Fruit fly (Drosophila melanogaster) whole organism, embryonic: ENCODE results near the gene Dlc90F.

ENCODE experiments used
- Atf-2 ChIP-seq: fragments of 200-800 bp; sonication (Bioruptor generic); optimal IDR thresholded peaks from 2 replicates; lab custom pipeline; 2016; ENCODE audit warnings: missing biosample characterization, missing genetic modification characterization
- CG11398 ChIP-seq: fragments of 200-800 bp; sonication (Bioruptor generic); optimal IDR thresholded peaks from 2 replicates; lab custom pipeline; 2016; ENCODE audit warnings: missing biosample characterization, missing genetic modification characterization
- CG11456 ChIP-seq: fragments of 200-800 bp; sonication (Bioruptor generic); IDR thresholded peaks from 3 replicates; pipeline ENCODE4 v1.3.6; 2022; ENCODE audit warnings: missing biosample characterization, missing genetic modification characterization
- CG11695 ChIP-seq: fragments of 200-800 bp; sonication (Bioruptor generic); IDR thresholded peaks from 3 replicates; pipeline ENCODE4 v1.3.6; 2022; ENCODE audit warnings: missing biosample characterization, missing genetic modification characterization
- CG12071 ChIP-seq: fragments of 200-800 bp; sonication (Bioruptor generic); optimal IDR thresholded peaks from 3 replicates; lab custom pipeline; 2018; ENCODE audit warnings: missing biosample characterization, mild to moderate bottlenecking, missing genetic modification characterization
- CG12744 ChIP-seq: fragments of 200-800 bp; sonication (Bioruptor generic); optimal IDR thresholded peaks from 2 replicates; lab custom pipeline; 2016; ENCODE audit warnings: missing biosample characterization, missing genetic modification characterization
- CG13624 ChIP-seq: fragments of 200-800 bp; sonication (Bioruptor generic); optimal IDR thresholded peaks from 2 replicates; lab custom pipeline; 2016; ENCODE audit warnings: missing biosample characterization, missing genetic modification characterization
- CG1792 ChIP-seq: fragments of 200-800 bp; sonication (Bioruptor generic); optimal IDR thresholded peaks from 2 replicates; lab custom pipeline; 2016; ENCODE audit warnings: missing biosample characterization, missing genetic modification characterization
- CG18599 ChIP-seq: fragments of 200-800 bp; sonication (Bioruptor generic); optimal IDR thresholded peaks from 3 replicates; lab custom pipeline; 2017; ENCODE audit warnings: missing biosample characterization, missing genetic modification characterization, mild to moderate bottlenecking, moderate library complexity, missing genetic modification reagents
- CG2202 ChIP-seq: fragments of 200-800 bp; sonication (Bioruptor generic); optimal IDR thresholded peaks from 2 replicates; lab custom pipeline; 2018; ENCODE audit warnings: missing biosample characterization, mild to moderate bottlenecking, missing genetic modification characterization
- CG2678 ChIP-seq: fragments of 200-800 bp; sonication (Bioruptor generic); optimal IDR thresholded peaks from 3 replicates; lab custom pipeline; 2019; ENCODE audit warnings: missing biosample characterization, mild to moderate bottlenecking, missing genetic modification characterization, moderate library complexity
- CG3163 ChIP-seq: fragments of 200-800 bp; sonication (Bioruptor generic); optimal IDR thresholded peaks from 3 replicates; lab custom pipeline; 2016; ENCODE audit warnings: missing biosample characterization, missing genetic modification characterization
- CG6854 ChIP-seq: fragments of 200-800 bp; sonication (Bioruptor generic); optimal IDR thresholded peaks from 3 replicates; lab custom pipeline; 2017; ENCODE audit warnings: missing biosample characterization, mild to moderate bottlenecking, missing genetic modification characterization
- CG7987 ChIP-seq: fragments of 200-800 bp; sonication (Bioruptor generic); optimal IDR thresholded peaks from 2 replicates; lab custom pipeline; 2018; ENCODE audit warnings: missing biosample characterization, mild to moderate bottlenecking, missing genetic modification characterization, moderate library complexity
- CG8924 ChIP-seq: fragments of 200-800 bp; optimal IDR thresholded peaks from 3 replicates; lab custom pipeline; 2019; ENCODE audit warnings: missing biosample characterization, mild to moderate bottlenecking, missing genetic modification characterization, moderate library complexity
- CG8944 ChIP-seq: fragments of 200-800 bp; sonication (Bioruptor generic); optimal IDR thresholded peaks from 3 replicates; lab custom pipeline; 2016; ENCODE audit warnings: missing biosample characterization, missing genetic modification characterization
- CG9215 ChIP-seq: fragments of 200-800 bp; sonication (Bioruptor generic); IDR thresholded peaks from 2 replicates; pipeline ENCODE4 v1.3.6; 2022; ENCODE audit warnings: missing biosample characterization, missing genetic modification characterization
- CTCF ChIP-seq: fragments of 200-800 bp; sonication (Bioruptor generic); optimal IDR thresholded peaks from 2 replicates; lab custom pipeline; 2017; ENCODE audit warnings: missing biosample characterization, mild to moderate bottlenecking, missing genetic modification characterization, moderate library complexity
- D19A ChIP-seq: fragments of 200-800 bp; optimal IDR thresholded peaks from 3 replicates; lab custom pipeline; 2019; ENCODE audit warnings: missing biosample characterization, mild to moderate bottlenecking, missing genetic modification characterization, moderate library complexity
- Drgx ChIP-seq: fragments of 200-800 bp; sonication (Bioruptor generic); IDR thresholded peaks from 2 replicates; pipeline ENCODE4 v1.3.6; 2022; ENCODE audit warnings: missing biosample characterization, missing genetic modification characterization
- Hmr ChIP-seq: fragments of 200-800 bp; sonication (Bioruptor generic); optimal IDR thresholded peaks from 3 replicates; lab custom pipeline; 2017; ENCODE audit warnings: mild to moderate bottlenecking, missing biosample characterization, missing genetic modification reagents, missing genetic modification characterization
- Lhr ChIP-seq: fragments of 200-800 bp; sonication (Bioruptor generic); optimal IDR thresholded peaks from 3 replicates; lab custom pipeline; 2017; ENCODE audit warnings: mild to moderate bottlenecking, missing biosample characterization, missing genetic modification reagents, missing genetic modification characterization
- MTF-1 ChIP-seq: fragments of 200-800 bp; sonication (Bioruptor generic); optimal IDR thresholded peaks from 2 replicates; lab custom pipeline; 2018; ENCODE audit warnings: missing biosample characterization, mild to moderate bottlenecking, missing genetic modification characterization, borderline replicate concordance
- NC2β ChIP-seq: fragments of 200-800 bp; sonication (Bioruptor generic); optimal IDR thresholded peaks from 2 replicates; lab custom pipeline; 2016; ENCODE audit warnings: missing biosample characterization, missing genetic modification characterization
- PHDP ChIP-seq: fragments of 200-800 bp; sonication (Bioruptor generic); optimal IDR thresholded peaks from 3 replicates; lab custom pipeline; 2018; ENCODE audit warnings: missing biosample characterization, mild to moderate bottlenecking, missing genetic modification characterization, moderate library complexity
- Ptx1 ChIP-seq: fragments of 200-800 bp; sonication (Bioruptor generic); IDR thresholded peaks from 2 replicates; pipeline ENCODE4 v1.3.6; 2022; ENCODE audit warnings: missing biosample characterization, missing genetic modification characterization
- Ravus ChIP-seq: fragments of 200-800 bp; sonication (Bioruptor generic); IDR thresholded peaks from 2 replicates; pipeline ENCODE4 v1.3.6; 2022; ENCODE audit warnings: missing biosample characterization, missing genetic modification characterization
- Rfx ChIP-seq: fragments of 200-800 bp; sonication (Bioruptor generic); IDR thresholded peaks from 2 replicates; pipeline ENCODE4 v1.3.6; 2022; ENCODE audit warnings: missing biosample characterization, missing genetic modification characterization
- Sox102F ChIP-seq: fragments of 200-800 bp; sonication (Bioruptor generic); optimal IDR thresholded peaks from 2 replicates; lab custom pipeline; 2018; ENCODE audit warnings: missing biosample characterization, mild to moderate bottlenecking, missing genetic modification characterization, moderate library complexity
- Usf ChIP-seq: fragments of 200-800 bp; sonication (Bioruptor generic); optimal IDR thresholded peaks from 2 replicates; lab custom pipeline; 2017; ENCODE audit warnings: missing genotype, missing biosample characterization, missing genetic modification characterization
- Xrp1 ChIP-seq: fragments of 200-800 bp; sonication (Bioruptor generic); IDR thresholded peaks from 2 replicates; pipeline ENCODE4 v1.3.6; 2022; ENCODE audit warnings: missing biosample characterization, missing genetic modification characterization
- amos ChIP-seq: fragments of 200-800 bp; sonication (Bioruptor generic); IDR thresholded peaks from 2 replicates; pipeline ENCODE4 v1.3.6; 2022; ENCODE audit warnings: missing biosample characterization, missing genetic modification characterization; ENCODE audit not compliant: partially characterized antibody
- bigmax ChIP-seq: fragments of 200-800 bp; sonication (Bioruptor generic); optimal IDR thresholded peaks from 2 replicates; lab custom pipeline; 2018; ENCODE audit warnings: missing biosample characterization, mild to moderate bottlenecking, missing genetic modification characterization
- caup ChIP-seq: fragments of 200-800 bp; sonication (Bioruptor generic); optimal IDR thresholded peaks from 3 replicates; lab custom pipeline; 2017; ENCODE audit warnings: missing biosample characterization, mild to moderate bottlenecking, missing genetic modification characterization, moderate library complexity; ENCODE audit not compliant: severe bottlenecking
- chn ChIP-seq: fragments of 200-800 bp; sonication (Bioruptor generic); optimal IDR thresholded peaks from 2 replicates; lab custom pipeline; 2016; ENCODE audit warnings: missing biosample characterization, missing genetic modification characterization
- ci ChIP-seq: fragments of 200-800 bp; sonication (Bioruptor generic); IDR thresholded peaks from 3 replicates; pipeline ENCODE4 v1.3.6; 2022; ENCODE audit warnings: missing biosample characterization, missing genetic modification characterization
- disco-r ChIP-seq: fragments of 200-800 bp; sonication (Bioruptor generic); optimal IDR thresholded peaks from 2 replicates; lab custom pipeline; 2016; ENCODE audit warnings: missing biosample characterization, missing genetic modification characterization
- emc ChIP-seq: fragments of 200-800 bp; sonication (Bioruptor generic); optimal IDR thresholded peaks from 2 replicates; lab custom pipeline; 2016; ENCODE audit warnings: missing biosample characterization, missing genetic modification characterization
- fu2 ChIP-seq: fragments of 200-800 bp; sonication (Bioruptor generic); optimal IDR thresholded peaks from 2 replicates; lab custom pipeline; 2016; ENCODE audit warnings: missing biosample characterization, missing genetic modification characterization
- gcm2 ChIP-seq: fragments of 200-800 bp; sonication (Bioruptor generic); optimal IDR thresholded peaks from 2 replicates; lab custom pipeline; 2016; ENCODE audit warnings: missing biosample characterization, missing genetic modification characterization
- lov ChIP-seq, 2 experiments: fragments of 200-800 bp in 1 of 2; fragments of >200 bp in 1 of 2; sonication (Bioruptor generic) in 1 of 2; IDR thresholded peaks in 1 of 2; optimal IDR thresholded peaks in 1 of 2; 2 replicates in 1 of 2; 3 replicates in 1 of 2; pipeline versions ENCODE4 v1.3.6 to Lab custom; 2017 to 2022; ENCODE audit warnings: missing biosample characterization in 1 of 2, missing genetic modification characterization in 1 of 2
- nerfin-2 ChIP-seq: fragments of 200-800 bp; sonication (Bioruptor generic); IDR thresholded peaks from 2 replicates; pipeline ENCODE4 v1.3.6; 2022; ENCODE audit warnings: missing biosample characterization, missing genetic modification characterization; ENCODE audit not compliant: partially characterized antibody
- pan ChIP-seq, 4 experiments: fragments of >200 bp in 3 of 4; fragments of 200-800 bp in 1 of 4; sonication (Bioruptor generic) in 1 of 4; optimal IDR thresholded peaks in 3 of 4; IDR thresholded peaks in 1 of 4; 2 replicates each; pipeline versions ENCODE4 v1.3.6 to Lab custom; 2017 to 2022; ENCODE audit warnings: missing biosample characterization in 2 of 4, missing genetic modification characterization in 2 of 4, mixed read lengths in 1 of 4
- pho ChIP-seq: fragments of 200-800 bp; sonication (Bioruptor generic); optimal IDR thresholded peaks from 2 replicates; lab custom pipeline; 2016; ENCODE audit warnings: missing biosample characterization, missing genetic modification characterization
- row ChIP-seq: fragments of 200-800 bp; sonication (Bioruptor generic); IDR thresholded peaks from 3 replicates; pipeline ENCODE4 v1.3.6; 2022; ENCODE audit warnings: missing biosample characterization, missing genetic modification characterization
- sens ChIP-seq: fragments of 200-800 bp; sonication (Bioruptor generic); peaks from one replicate; lab custom pipeline; 2016; ENCODE audit warnings: missing biosample characterization, missing genetic modification characterization
- so ChIP-seq: fragments of 200-800 bp; sonication (Bioruptor generic); IDR thresholded peaks from 3 replicates; pipeline ENCODE4 v1.3.6; 2022; ENCODE audit warnings: missing biosample characterization, missing genetic modification characterization
- zfh2 ChIP-seq: fragments of 200-800 bp; sonication (Bioruptor generic); optimal IDR thresholded peaks from 2 replicates; lab custom pipeline; 2016; ENCODE audit warnings: missing biosample characterization, missing genetic modification characterization

The Dlc90F gene

DNA sequence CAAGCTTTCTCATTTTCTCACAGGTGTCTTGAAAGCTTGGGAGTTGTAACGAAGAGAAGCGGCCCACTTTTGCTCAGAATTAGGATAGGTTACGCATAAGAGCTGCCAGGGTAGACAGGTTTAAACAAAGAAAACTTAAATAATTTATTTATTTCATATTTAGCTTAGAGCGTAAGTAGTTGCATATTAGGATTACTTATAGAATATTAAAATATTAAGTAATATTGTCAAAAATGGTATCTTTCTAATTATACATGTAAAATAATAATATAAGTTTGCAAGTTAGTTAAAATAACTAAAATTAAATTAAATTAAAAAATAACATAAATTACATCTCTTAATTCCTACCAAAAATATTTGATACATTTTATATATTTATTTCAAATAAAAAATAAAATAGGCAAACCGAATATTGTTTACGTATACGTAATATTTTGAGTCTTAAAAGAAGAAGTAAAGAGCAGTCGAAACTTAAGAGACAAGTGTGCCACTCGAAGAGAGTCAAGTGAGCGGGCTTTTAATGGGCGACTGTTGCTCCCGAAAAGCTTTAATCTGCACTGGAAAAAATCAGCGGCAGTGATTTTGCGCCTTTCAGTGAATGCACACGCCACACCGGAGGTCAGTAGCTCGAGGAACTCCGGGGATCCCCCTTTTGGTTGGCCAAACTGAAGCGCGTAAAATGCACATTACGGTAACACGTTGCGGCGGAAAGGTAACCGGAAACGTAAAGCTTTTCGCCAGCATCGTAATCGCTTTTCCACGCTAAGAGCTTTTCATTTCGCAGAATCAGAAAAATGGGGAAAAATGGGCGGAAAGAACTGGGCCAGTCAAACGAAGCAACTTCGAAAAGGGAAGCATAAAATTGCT is 16.0 kb downstream of the Dlc90F start (continued):
- TF ChIP-seq CG2678 (tag; lab: Kevin White, UChicago) (peak; percentile 46), CG12744 (GFP tag; lab: Kevin White, UChicago) (no peak), CG11398 (GFP tag; lab: Kevin White, UChicago) (peak; percentile 4), bigmax (GFP tag; lab: Kevin White, UChicago) (no peak), nerfin-2 (GFP tag; lab: Robert Waterston, UW) (no peak), Sox102F (peak; percentile 20), CG13624 (peak; percentile 40), lov (optimal IDR thresholded peaks at IDR 0.05; lab: Kevin White, UChicago) (no peak), lov (GFP tag; IDR thresholded peaks at IDR 0.05; lab: Robert Waterston, UW) (0 out of 3 replicates have a peak, but pooled peaks have one; percentile 47), D19A (tag; lab: Kevin White, UChicago) (peak; percentile 28), CG6854 (GFP tag; lab: Kevin White, UChicago) (peak; percentile 59), CG7987 (GFP tag; lab: Kevin White, UChicago) (no peak), PHDP (tag; lab: Kevin White, UChicago) (peak; percentile 28), CG18599 (peak; percentile 44), NC2β (GFP tag; lab: Kevin White, UChicago) (no peak), emc (no peak), CG2202 (no peak), CG9215 (GFP tag; lab: Robert Waterston, UW) (no peak), Rfx (peak; percentile 67), Atf-2 (GFP tag; lab: Kevin White, UChicago) (no peak), so (GFP tag; lab: Robert Waterston, UW) (0 out of 3 replicates have a peak, but pooled peaks have one; percentile 53), Hmr (GFP tag; lab: Kevin White, UChicago) (peak; percentile 45), CG8944 (GFP tag; lab: Kevin White, UChicago) (peak; percentile 23), row (peak; percentile 42; the same call in 1 of the 3 replicates), CG12071 (GFP tag; lab: Kevin White, UChicago) (peak; percentile 63), CG11695 (GFP tag; lab: Robert Waterston, UW) (peak; percentile 44; the same call in 1 of the 3 replicates), Ravus (GFP tag; lab: Robert Waterston, UW) (no peak), gcm2 (GFP tag; lab: Kevin White, UChicago) (no peak), CG1792 (peak; percentile 18), pan (optimal IDR thresholded peaks at IDR 0.05; lab: Kevin White, UChicago) (no peak), pan (GFP tag; optimal IDR thresholded peaks at IDR 0.05 in 1 of 2, IDR thresholded peaks at IDR 0.05 in 1 of 2) (peak in 1 of 2 experiments; percentile 47), Drgx (GFP tag; lab: Robert Waterston, UW) (peak; percentile 12; the same call in 1 of the 2 replicates), MTF-1 (GFP tag; lab: Kevin White, UChicago) (peak; percentile 22), CG8924 (tag; lab: Kevin White, UChicago) (peak; percentile 18), CTCF (GFP tag; lab: Kevin White, UChicago) (peak; percentile 6), chn (peak; percentile 19), pho (GFP tag; lab: Kevin White, UChicago) (peak; percentile 20), Ptx1 (peak; percentile 41), CG11456 (GFP tag; lab: Robert Waterston, UW) (0 out of 3 replicates have a peak, but pooled peaks have one; percentile 19), zfh2 (GFP tag; lab: Kevin White, UChicago) (peak; percentile 41), disco-r (GFP tag; lab: Kevin White, UChicago) (peak; percentile 30), sens (GFP tag; lab: Kevin White, UChicago) (peak; percentile 82), ci (peak; percentile 78), fu2 (GFP tag; lab: Kevin White, UChicago) (no peak), amos (GFP tag; lab: Robert Waterston, UW) (no peak), CG3163 (GFP tag; lab: Kevin White, UChicago) (peak; percentile 83), Lhr (GFP tag; lab: Kevin White, UChicago) (no peak), Xrp1 (GFP tag; lab: Robert Waterston, UW) (peak; percentile 28; the same call in 1 of the 2 replicates), caup (peak; percentile 7), Usf (GFP tag; lab: Kevin White, UChicago) (no peak)
